Worm (Caenorhabditis elegans): ENCODE measurements around the gene F33H12.1.

DNA sequence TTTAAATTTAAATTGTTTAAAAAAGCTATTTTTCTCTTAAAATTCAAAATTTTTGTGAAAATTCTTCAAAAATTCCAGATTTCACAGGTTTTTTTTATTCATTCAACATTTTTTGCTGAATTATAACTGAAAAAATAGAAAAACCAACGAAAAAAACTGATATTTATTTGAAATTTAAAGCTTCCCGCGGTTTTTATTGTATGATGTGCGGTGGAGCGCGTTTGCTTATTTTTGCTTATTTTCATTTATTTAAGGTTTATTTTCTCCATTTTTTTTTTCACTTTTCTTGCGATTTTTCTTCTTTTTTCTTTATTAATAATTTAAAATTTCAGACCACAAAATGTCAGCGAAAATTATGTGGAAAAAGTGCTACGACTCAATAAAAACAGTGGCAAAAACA lies 37.8 kb downstream of the F33H12.1 start, which contains the start of gene F22E5.9:
- no peak for TF ChIP-seq him-1 (tag; optimal IDR thresholded peaks at IDR 0.05)
- TF ChIP-seq W03F9.2 (tag; optimal IDR thresholded peaks at IDR 0.05), result no peak
